Fruit fly (Drosophila melanogaster) whole organism, embryonic: ENCODE results near the gene Tbcd.

ENCODE experiments used
- ATbp ChIP-seq: fragments of 200-800 bp; sonication (Bioruptor generic); optimal IDR thresholded peaks from 2 replicates; lab custom pipeline; 2017; ENCODE audit warnings: missing biosample characterization, mild to moderate bottlenecking, missing genetic modification characterization, missing genetic modification reagents
- CG11456 ChIP-seq: fragments of 200-800 bp; sonication (Bioruptor generic); IDR thresholded peaks from 3 replicates; pipeline ENCODE4 v1.3.6; 2022; ENCODE audit warnings: missing biosample characterization, missing genetic modification characterization
- CG12299 ChIP-seq: fragments of 200-800 bp; sonication (Bioruptor generic); optimal IDR thresholded peaks from 2 replicates; lab custom pipeline; 2018; ENCODE audit warnings: missing biosample characterization, mild to moderate bottlenecking, missing genetic modification characterization
- CG12769 ChIP-seq: fragments of 200-800 bp; sonication (Bioruptor generic); optimal IDR thresholded peaks from 2 replicates; lab custom pipeline; 2019; ENCODE audit warnings: missing biosample characterization, mild to moderate bottlenecking, missing genetic modification characterization, moderate library complexity
- CG14860 ChIP-seq: fragments of 200-800 bp; sonication (Bioruptor generic); IDR thresholded peaks from 3 replicates; pipeline ENCODE4 v1.3.6; 2022; ENCODE audit warnings: missing biosample characterization, missing genetic modification characterization; ENCODE audit not compliant: partially characterized antibody
- CG18476 ChIP-seq: fragments of 200-800 bp; sonication (Bioruptor generic); optimal IDR thresholded peaks from 2 replicates; lab custom pipeline; 2016; ENCODE audit warnings: missing biosample characterization, mild to moderate bottlenecking, missing genetic modification characterization
- CG18599 ChIP-seq: fragments of 200-800 bp; sonication (Bioruptor generic); optimal IDR thresholded peaks from 3 replicates; lab custom pipeline; 2017; ENCODE audit warnings: missing biosample characterization, missing genetic modification characterization, mild to moderate bottlenecking, moderate library complexity, missing genetic modification reagents
- CG2712 ChIP-seq: fragments of 200-800 bp; optimal IDR thresholded peaks from 3 replicates; lab custom pipeline; 2019; ENCODE audit warnings: missing biosample characterization, mild to moderate bottlenecking, missing genetic modification characterization, moderate library complexity
- CG2875 ChIP-seq: fragments of 200-800 bp; sonication (Bioruptor generic); optimal IDR thresholded peaks from 2 replicates; lab custom pipeline; 2017; ENCODE audit warnings: missing biosample characterization, mild to moderate bottlenecking, missing genetic modification characterization, missing genetic modification reagents
- CG31365 ChIP-seq: fragments of 200-800 bp; sonication (Bioruptor generic); optimal IDR thresholded peaks from 2 replicates; lab custom pipeline; 2018; ENCODE audit warnings: missing biosample characterization, mild to moderate bottlenecking, missing genetic modification characterization
- CG31441 ChIP-seq: fragments of 200-800 bp; sonication (Bioruptor generic); IDR thresholded peaks from 2 replicates; pipeline ENCODE4 v1.3.6; 2022; ENCODE audit warnings: missing biosample characterization, missing genetic modification characterization
- CG4282 ChIP-seq: fragments of 200-800 bp; sonication (Bioruptor generic); optimal IDR thresholded peaks from 2 replicates; lab custom pipeline; 2016; ENCODE audit warnings: missing biosample characterization, missing genetic modification characterization
- CG4820 ChIP-seq: fragments of 200-800 bp; sonication (Bioruptor generic); optimal IDR thresholded peaks from 3 replicates; lab custom pipeline; 2016; ENCODE audit warnings: missing biosample characterization, missing genetic modification characterization
- CG6272 ChIP-seq: fragments of 200-800 bp; sonication (Bioruptor generic); IDR thresholded peaks from 2 replicates; pipeline ENCODE4 v1.3.6; 2022; ENCODE audit warnings: missing biosample characterization, missing genetic modification characterization
- CG6654 ChIP-seq: fragments of 200-800 bp; sonication (Bioruptor generic); optimal IDR thresholded peaks from 2 replicates; lab custom pipeline; 2017; ENCODE audit warnings: missing biosample characterization, mild to moderate bottlenecking, missing genetic modification characterization
- CG6689 ChIP-seq: fragments of 200-800 bp; sonication (Bioruptor generic); IDR thresholded peaks from 2 replicates; pipeline ENCODE4 v1.3.6; 2022; ENCODE audit warnings: missing biosample characterization, missing genetic modification characterization
- CG6791 ChIP-seq: fragments of 200-800 bp; sonication (Bioruptor generic); IDR thresholded peaks from 3 replicates; pipeline ENCODE4 v1.3.6; 2022; ENCODE audit warnings: missing biosample characterization, missing genetic modification characterization; ENCODE audit not compliant: partially characterized antibody
- CG7556 ChIP-seq: fragments of 200-800 bp; sonication (Bioruptor generic); optimal IDR thresholded peaks from 2 replicates; lab custom pipeline; 2017; ENCODE audit warnings: missing biosample characterization, mild to moderate bottlenecking, missing genetic modification characterization
- CG8924 ChIP-seq: fragments of 200-800 bp; optimal IDR thresholded peaks from 3 replicates; lab custom pipeline; 2019; ENCODE audit warnings: missing biosample characterization, mild to moderate bottlenecking, missing genetic modification characterization, moderate library complexity
- CG9727 ChIP-seq: fragments of 200-800 bp; sonication (Bioruptor generic); optimal IDR thresholded peaks from 3 replicates; lab custom pipeline; 2017; ENCODE audit warnings: missing biosample characterization, mild to moderate bottlenecking, missing genetic modification characterization
- CHES-1-like ChIP-seq: fragments of 200-800 bp; sonication (Bioruptor generic); optimal IDR thresholded peaks from 2 replicates; lab custom pipeline; 2016; ENCODE audit warnings: missing biosample characterization, missing genetic modification characterization
- Dp ChIP-seq: fragments of 200-800 bp; sonication (Bioruptor generic); optimal IDR thresholded peaks from 2 replicates; lab custom pipeline; 2018; ENCODE audit warnings: missing biosample characterization, mild to moderate bottlenecking, missing genetic modification characterization, moderate library complexity
- Elba2 ChIP-seq: fragments of 200-800 bp; sonication (Bioruptor generic); optimal IDR thresholded peaks from 3 replicates; lab custom pipeline; 2016; ENCODE audit warnings: missing biosample characterization, missing genetic modification characterization
- Ets65A ChIP-seq: fragments of 200-800 bp; sonication (Bioruptor generic); peaks from one replicate; lab custom pipeline; 2016; ENCODE audit warnings: missing biosample characterization, missing genetic modification characterization
- HmgD ChIP-seq: fragments of 200-800 bp; sonication (Bioruptor generic); optimal IDR thresholded peaks from 3 replicates; lab custom pipeline; 2016; ENCODE audit warnings: missing biosample characterization, missing genetic modification characterization
- Hmx ChIP-seq: fragments of 200-800 bp; sonication (Bioruptor generic); optimal IDR thresholded peaks from 2 replicates; lab custom pipeline; 2016; ENCODE audit warnings: missing biosample characterization, missing genetic modification characterization
- MESR4 ChIP-seq: fragments of 200-800 bp; sonication (Bioruptor generic); optimal IDR thresholded peaks from 2 replicates; lab custom pipeline; 2018; ENCODE audit warnings: missing biosample characterization, mild to moderate bottlenecking, missing genetic modification characterization, moderate library complexity
- Myb ChIP-seq: fragments of 200-800 bp; sonication (Bioruptor generic); optimal IDR thresholded peaks from 2 replicates; lab custom pipeline; 2016; ENCODE audit warnings: missing biosample characterization, missing genetic modification characterization
- Neu2 ChIP-seq: fragments of 200-800 bp; sonication (Bioruptor generic); optimal IDR thresholded peaks from 3 replicates; lab custom pipeline; 2016; ENCODE audit warnings: missing biosample characterization, missing genetic modification characterization, borderline replicate concordance
- Pdp1 ChIP-seq, 2 experiments: fragments of 200-800 bp; sonication (Bioruptor generic); optimal IDR thresholded peaks; 3 replicates each; lab custom pipeline; 2016; ENCODE audit warnings: missing biosample characterization in 2 of 2, missing genetic modification characterization in 2 of 2, mild to moderate bottlenecking in 1 of 2, moderate library complexity in 1 of 2
- Six4 ChIP-seq: fragments of 200-800 bp; sonication (Bioruptor generic); optimal IDR thresholded peaks from 2 replicates; lab custom pipeline; 2016; ENCODE audit warnings: missing biosample characterization, missing genetic modification characterization
- bab2 ChIP-seq: fragments of 200-800 bp; sonication (Bioruptor generic); optimal IDR thresholded peaks from 2 replicates; lab custom pipeline; 2016; ENCODE audit warnings: missing biosample characterization, missing genetic modification characterization
- bbx ChIP-seq: fragments of 200-800 bp; sonication (Bioruptor generic); IDR thresholded peaks from 2 replicates; pipeline ENCODE4 v1.3.6; 2022; ENCODE audit warnings: missing biosample characterization, missing genetic modification characterization; ENCODE audit not compliant: partially characterized antibody
- cad ChIP-seq: fragments of >200 bp; optimal IDR thresholded peaks from 2 replicates; lab custom pipeline; 2017; ENCODE audit warnings: missing biosample characterization, missing genetic modification characterization
- chn ChIP-seq: fragments of 200-800 bp; sonication (Bioruptor generic); optimal IDR thresholded peaks from 2 replicates; lab custom pipeline; 2016; ENCODE audit warnings: missing biosample characterization, missing genetic modification characterization
- dan ChIP-seq: fragments of 200-800 bp; sonication (Bioruptor generic); IDR thresholded peaks from 2 replicates; pipeline ENCODE4 v1.3.6; 2022; ENCODE audit warnings: missing biosample characterization, missing genetic modification characterization
- dmrt99B ChIP-seq: fragments of 200-800 bp; sonication (Bioruptor generic); optimal IDR thresholded peaks from 2 replicates; lab custom pipeline; 2018; ENCODE audit warnings: missing biosample characterization, mild to moderate bottlenecking, missing genetic modification characterization, moderate library complexity
- ems ChIP-seq: fragments of 200-800 bp; sonication (Bioruptor generic); optimal IDR thresholded peaks from 3 replicates; lab custom pipeline; 2016; ENCODE audit warnings: missing biosample characterization, missing genetic modification characterization
- eve ChIP-seq, 2 experiments: fragments of >200 bp; optimal IDR thresholded peaks; 2 replicates each; lab custom pipeline; 2017; ENCODE audit warnings: missing biosample characterization in 2 of 2, missing genetic modification characterization in 2 of 2
- gcm ChIP-seq: fragments of 200-800 bp; sonication (Bioruptor generic); optimal IDR thresholded peaks from 2 replicates; lab custom pipeline; 2019; ENCODE audit warnings: missing biosample characterization, mild to moderate bottlenecking, missing genetic modification characterization, moderate library complexity
- gsb ChIP-seq: fragments of 200-800 bp; sonication (Bioruptor generic); IDR thresholded peaks from 2 replicates; pipeline ENCODE4 v1.3.6; 2022; ENCODE audit warnings: missing biosample characterization, missing genetic modification characterization
- hth ChIP-seq: fragments of >200 bp; optimal IDR thresholded peaks from 2 replicates; lab custom pipeline; 2017; ENCODE audit warnings: inconsistent platforms
- klu ChIP-seq: fragments of 200-800 bp; sonication (Bioruptor generic); IDR thresholded peaks from 2 replicates; pipeline ENCODE4 v1.3.6; 2022; ENCODE audit warnings: missing biosample characterization, missing genetic modification characterization
- otp ChIP-seq: fragments of 200-800 bp; sonication (Bioruptor generic); IDR thresholded peaks from 3 replicates; pipeline ENCODE4, ENCODE4 v1.3.6; 2022; ENCODE audit warnings: missing biosample characterization, missing genetic modification characterization
- ro ChIP-seq: fragments of 200-800 bp; sonication (Bioruptor generic); IDR thresholded peaks from 2 replicates; pipeline ENCODE4 v1.3.6; 2022; ENCODE audit warnings: missing biosample characterization, missing genetic modification characterization
- seq ChIP-seq: fragments of 200-800 bp; sonication (Bioruptor generic); IDR thresholded peaks from 2 replicates; pipeline ENCODE4 v1.3.6; 2022; ENCODE audit warnings: missing biosample characterization, missing genetic modification characterization
- slou ChIP-seq: fragments of 200-800 bp; sonication (Bioruptor generic); optimal IDR thresholded peaks from 3 replicates; lab custom pipeline; 2016; ENCODE audit warnings: missing biosample characterization, missing genetic modification characterization
- sqz ChIP-seq: fragments of 200-800 bp; sonication (Bioruptor generic); optimal IDR thresholded peaks from 3 replicates; lab custom pipeline; 2018; ENCODE audit warnings: missing biosample characterization, mild to moderate bottlenecking, missing genetic modification characterization
- stwl ChIP-seq: fragments of 200-800 bp; sonication (Bioruptor generic); optimal IDR thresholded peaks from 3 replicates; lab custom pipeline; 2018; ENCODE audit warnings: missing biosample characterization, mild to moderate bottlenecking, missing genetic modification characterization, moderate library complexity
- tap ChIP-seq: fragments of 200-800 bp; optimal IDR thresholded peaks from 3 replicates; lab custom pipeline; 2019; ENCODE audit warnings: missing biosample characterization, mild to moderate bottlenecking, missing genetic modification characterization, moderate library complexity
- unpg ChIP-seq: fragments of 200-800 bp; sonication (Bioruptor generic); optimal IDR thresholded peaks from 3 replicates; lab custom pipeline; 2018; ENCODE audit warnings: missing biosample characterization, mild to moderate bottlenecking, missing genetic modification characterization, moderate library complexity

Gene Tbcd

dm6 chr2L:2180120-2180539 is 32.8 kb downstream of the Tbcd start (continued):
- TF ChIP-seq gcm (GFP tag; lab: Kevin White, UChicago) (peak; percentile 93), klu (GFP tag; lab: Robert Waterston, UW) (peak; percentile 64), CG7556 (GFP tag; lab: Kevin White, UChicago) (peak; percentile 85), Six4 (GFP tag; lab: Kevin White, UChicago) (peak; percentile 92), otp (GFP tag; lab: Robert Waterston, UW) (peak; percentile 92), Pdp1 (GFP tag; optimal IDR thresholded peaks at IDR 0.05; lab: Kevin White, UChicago) (peak; percentile 78 to 83), ems (GFP tag; lab: Kevin White, UChicago) (peak; percentile 84), CG12299 (tag; lab: Kevin White, UChicago) (peak; percentile 81), CG6654 (GFP tag; lab: Kevin White, UChicago) (peak; percentile 82), CG6689 (GFP tag; lab: Robert Waterston, UW) (peak; percentile 94), gsb (GFP tag; lab: Robert Waterston, UW) (peak; percentile 75), Myb (GFP tag; lab: Kevin White, UChicago) (peak; percentile 15), CG2712 (tag; lab: Kevin White, UChicago) (peak; percentile 96), unpg (GFP tag; lab: Kevin White, UChicago) (peak; percentile 95), CG6272 (peak; percentile 80), stwl (tag; lab: Kevin White, UChicago) (no peak), CG9727 (peak; percentile 89), MESR4 (GFP tag; lab: Kevin White, UChicago) (peak; percentile 43), CG31365 (tag; lab: Kevin White, UChicago) (peak; percentile 63), CG11456 (peak; percentile 86), CG2875 (GFP tag; lab: Kevin White, UChicago) (peak; percentile 91), CG8924 (tag; lab: Kevin White, UChicago) (peak; percentile 93), CG18476 (GFP tag; lab: Kevin White, UChicago) (peak; percentile 85), tap (tag; lab: Kevin White, UChicago) (peak; percentile 95), CG31441 (peak; percentile 91), Neu2 (no peak), dmrt99B (tag; lab: Kevin White, UChicago) (peak; percentile 96), ro (GFP tag; lab: Robert Waterston, UW) (peak; percentile 62; the same call in 1 of the 2 replicates), CHES-1-like (GFP tag; lab: Kevin White, UChicago) (peak; percentile 54), CG4282 (GFP tag; lab: Kevin White, UChicago) (no peak), HmgD (GFP tag; lab: Kevin White, UChicago) (no peak), CG4820 (GFP tag; lab: Kevin White, UChicago) (peak; percentile 89), Dp (no peak), CG14860 (GFP tag; lab: Robert Waterston, UW) (no peak), seq (peak; percentile 80), CG18599 (peak; percentile 89), slou (peak; percentile 51), Ets65A (GFP tag; lab: Kevin White, UChicago) (peak; percentile 98), Hmx (GFP tag; lab: Kevin White, UChicago) (peak; percentile 49), cad (GFP tag; lab: Kevin White, UChicago) (no peak), dan (GFP tag; lab: Robert Waterston, UW) (peak; percentile 56; the same call in 1 of the 2 replicates), hth (lab: Kevin White, UChicago) (no peak), ATbp (peak; percentile 95), chn (GFP tag; lab: Kevin White, UChicago) (peak; percentile 79), eve (GFP tag; optimal IDR thresholded peaks at IDR 0.05; lab: Kevin White, UChicago) (no peak), sqz (GFP tag; lab: Kevin White, UChicago) (peak; percentile 84), CG12769 (tag; lab: Kevin White, UChicago) (peak; percentile 89), CG6791 (GFP tag; lab: Robert Waterston, UW) (no peak), Elba2 (GFP tag; lab: Kevin White, UChicago) (peak; percentile 29), bab2 (GFP tag; lab: Kevin White, UChicago) (peak; percentile 74), bbx (GFP tag; lab: Robert Waterston, UW) (no peak)
